Fruit fly (Drosophila melanogaster) whole organism, embryonic: ENCODE data around the gene CG43322.

ENCODE experiments used
- Asciz ChIP-seq: fragments of 200-800 bp; sonication (Bioruptor generic); optimal IDR thresholded peaks from 2 replicates; lab custom pipeline; 2017; ENCODE audit warnings: missing biosample characterization, mild to moderate bottlenecking, missing genetic modification characterization, missing genetic modification reagents
- Atf6 ChIP-seq: fragments of 200-800 bp; sonication (Bioruptor generic); IDR thresholded peaks from 2 replicates; pipeline ENCODE4 v1.3.6; 2022; ENCODE audit warnings: missing biosample characterization, missing genetic modification characterization
- CG10366 ChIP-seq: fragments of 200-800 bp; sonication (Bioruptor generic); IDR thresholded peaks from 2 replicates; pipeline ENCODE4 v1.3.6; 2022; ENCODE audit warnings: missing biosample characterization, missing genetic modification characterization
- CG10431 ChIP-seq: fragments of 200-800 bp; sonication (Bioruptor generic); optimal IDR thresholded peaks from 3 replicates; lab custom pipeline; 2018; ENCODE audit warnings: missing biosample characterization, mild to moderate bottlenecking, missing genetic modification characterization
- CG10979 ChIP-seq: fragments of 200-800 bp; sonication (Bioruptor generic); optimal IDR thresholded peaks from 2 replicates; lab custom pipeline; 2018; ENCODE audit warnings: missing biosample characterization, mild to moderate bottlenecking, missing genetic modification characterization, moderate library complexity
- CG12104 ChIP-seq: fragments of 200-800 bp; sonication (Bioruptor generic); optimal IDR thresholded peaks from 3 replicates; lab custom pipeline; 2016; ENCODE audit warnings: missing biosample characterization, missing genetic modification characterization
- CG13296 ChIP-seq: fragments of 200-800 bp; sonication (Bioruptor generic); optimal IDR thresholded peaks from 3 replicates; lab custom pipeline; 2018; ENCODE audit warnings: missing biosample characterization, mild to moderate bottlenecking, missing genetic modification characterization
- CG13624 ChIP-seq: fragments of 200-800 bp; sonication (Bioruptor generic); optimal IDR thresholded peaks from 2 replicates; lab custom pipeline; 2016; ENCODE audit warnings: missing biosample characterization, missing genetic modification characterization
- CG1792 ChIP-seq: fragments of 200-800 bp; sonication (Bioruptor generic); optimal IDR thresholded peaks from 2 replicates; lab custom pipeline; 2016; ENCODE audit warnings: missing biosample characterization, missing genetic modification characterization
- CG18619 ChIP-seq: fragments of 200-800 bp; sonication (Bioruptor generic); optimal IDR thresholded peaks from 3 replicates; lab custom pipeline; 2017; ENCODE audit warnings: missing biosample characterization, mild to moderate bottlenecking, missing genetic modification characterization
- CG32772 ChIP-seq: fragments of 200-800 bp; sonication (Bioruptor generic); IDR thresholded peaks from 2 replicates; pipeline ENCODE4 v1.3.6; 2022; ENCODE audit warnings: missing biosample characterization, missing genetic modification characterization
- CG34224 ChIP-seq: fragments of 200-800 bp; sonication (Bioruptor generic); IDR thresholded peaks from 3 replicates; pipeline ENCODE4 v1.3.6; 2022; ENCODE audit warnings: missing biosample characterization, missing genetic modification characterization; ENCODE audit not compliant: partially characterized antibody
- CG34376 ChIP-seq: fragments of 200-800 bp; sonication (Bioruptor generic); optimal IDR thresholded peaks from 2 replicates; lab custom pipeline; 2018; ENCODE audit warnings: missing biosample characterization, mild to moderate bottlenecking, missing genetic modification characterization
- CG3847 ChIP-seq: fragments of 200-800 bp; sonication (Bioruptor generic); IDR thresholded peaks from 2 replicates; pipeline ENCODE4 v1.3.6; 2022; ENCODE audit warnings: missing biosample characterization, missing genetic modification characterization
- CG6689 ChIP-seq: fragments of 200-800 bp; sonication (Bioruptor generic); IDR thresholded peaks from 2 replicates; pipeline ENCODE4 v1.3.6; 2022; ENCODE audit warnings: missing biosample characterization, missing genetic modification characterization
- CG7372 ChIP-seq: fragments of 200-800 bp; sonication (Bioruptor generic); IDR thresholded peaks from 2 replicates; pipeline ENCODE4 v1.3.6; 2022; ENCODE audit warnings: missing biosample characterization, missing genetic modification characterization
- CG8765 ChIP-seq: fragments of 200-800 bp; sonication (Bioruptor generic); IDR thresholded peaks from 2 replicates; pipeline ENCODE4 v1.3.6; 2022; ENCODE audit warnings: missing biosample characterization, missing genetic modification characterization
- CG9215 ChIP-seq: fragments of 200-800 bp; sonication (Bioruptor generic); IDR thresholded peaks from 2 replicates; pipeline ENCODE4 v1.3.6; 2022; ENCODE audit warnings: missing biosample characterization, missing genetic modification characterization
- CG9609 ChIP-seq: fragments of 200-800 bp; sonication (Bioruptor generic); optimal IDR thresholded peaks from 3 replicates; lab custom pipeline; 2016; ENCODE audit warnings: missing biosample characterization, missing genetic modification characterization
- D ChIP-seq, 2 experiments: fragments of 200-800 bp in 1 of 2; fragments of >200 bp in 1 of 2; sonication (Bioruptor generic) in 1 of 2; optimal IDR thresholded peaks; 2 replicates in 1 of 2; 3 replicates in 1 of 2; lab custom pipeline; 2017; ENCODE audit warnings: mild to moderate bottlenecking in 1 of 2, missing biosample characterization in 1 of 2, missing genetic modification characterization in 1 of 2, missing genetic modification reagents in 1 of 2
- D19B ChIP-seq: fragments of 200-800 bp; sonication (Bioruptor generic); optimal IDR thresholded peaks from 2 replicates; lab custom pipeline; 2017; ENCODE audit warnings: missing biosample characterization, mild to moderate bottlenecking, missing genetic modification characterization
- Ets65A ChIP-seq: fragments of 200-800 bp; sonication (Bioruptor generic); peaks from one replicate; lab custom pipeline; 2016; ENCODE audit warnings: missing biosample characterization, missing genetic modification characterization
- Fer3 ChIP-seq: fragments of 200-800 bp; sonication (Bioruptor generic); optimal IDR thresholded peaks from 2 replicates; lab custom pipeline; 2018; ENCODE audit warnings: missing biosample characterization, mild to moderate bottlenecking, missing genetic modification characterization, moderate library complexity
- HLH3B ChIP-seq: fragments of 200-800 bp; sonication (Bioruptor generic); IDR thresholded peaks from 2 replicates; pipeline ENCODE4 v1.3.6; 2022; ENCODE audit warnings: missing biosample characterization, missing genetic modification characterization
- HLH4C ChIP-seq: fragments of 200-800 bp; sonication (Bioruptor generic); IDR thresholded peaks from 3 replicates; pipeline ENCODE4 v1.3.6; 2022; ENCODE audit warnings: missing biosample characterization, missing genetic modification characterization; ENCODE audit not compliant: partially characterized antibody
- HLH54F ChIP-seq: fragments of 200-800 bp; sonication (Bioruptor generic); optimal IDR thresholded peaks from 3 replicates; lab custom pipeline; 2016; ENCODE audit warnings: missing biosample characterization, missing genetic modification characterization
- Hr3 ChIP-seq: fragments of 200-800 bp; sonication (Bioruptor generic); optimal IDR thresholded peaks from 3 replicates; lab custom pipeline; 2016; ENCODE audit warnings: missing biosample characterization, missing genetic modification characterization
- Scr ChIP-seq: fragments of 200-800 bp; sonication (Bioruptor generic); IDR thresholded peaks from 2 replicates; pipeline ENCODE4 v1.3.6; 2022; ENCODE audit warnings: missing biosample characterization, missing genetic modification characterization; ENCODE audit not compliant: partially characterized antibody
- Sox100B ChIP-seq: fragments of 200-800 bp; sonication (Bioruptor generic); optimal IDR thresholded peaks from 3 replicates; lab custom pipeline; 2018; ENCODE audit warnings: missing biosample characterization, mild to moderate bottlenecking, missing genetic modification characterization
- Xbp1 ChIP-seq: fragments of 200-800 bp; sonication (Bioruptor generic); optimal IDR thresholded peaks from 3 replicates; lab custom pipeline; 2016; ENCODE audit warnings: missing biosample characterization, mild to moderate bottlenecking, missing genetic modification characterization
- Xrp1 ChIP-seq: fragments of 200-800 bp; sonication (Bioruptor generic); IDR thresholded peaks from 2 replicates; pipeline ENCODE4 v1.3.6; 2022; ENCODE audit warnings: missing biosample characterization, missing genetic modification characterization
- crol ChIP-seq: fragments of 200-800 bp; sonication (Bioruptor generic); IDR thresholded peaks from 2 replicates; pipeline ENCODE4 v1.3.6; 2022; ENCODE audit warnings: missing biosample characterization, missing genetic modification characterization
- da ChIP-seq: fragments of 200-800 bp; sonication (Bioruptor generic); optimal IDR thresholded peaks from 2 replicates; lab custom pipeline; 2016; ENCODE audit warnings: missing biosample characterization, missing genetic modification characterization
- dm ChIP-seq: fragments of 200-800 bp; sonication (Bioruptor generic); optimal IDR thresholded peaks from 3 replicates; lab custom pipeline; 2016; ENCODE audit warnings: missing biosample characterization, missing genetic modification characterization
- esg ChIP-seq: fragments of 200-800 bp; sonication (Bioruptor generic); conservative IDR thresholded peaks from 2 replicates; pipeline ENCODE4 v1.3.6; 2022; ENCODE audit warnings: missing biosample characterization, missing genetic modification characterization
- jumu ChIP-seq: fragments of 200-800 bp; sonication (Bioruptor generic); optimal IDR thresholded peaks from 3 replicates; lab custom pipeline; 2016; ENCODE audit warnings: missing biosample characterization, missing genetic modification characterization
- kah ChIP-seq: fragments of 200-800 bp; sonication (Bioruptor generic); optimal IDR thresholded peaks from 2 replicates; lab custom pipeline; 2018; ENCODE audit warnings: missing biosample characterization, mild to moderate bottlenecking, missing genetic modification characterization
- mirr ChIP-seq: fragments of 200-800 bp; sonication (Bioruptor generic); optimal IDR thresholded peaks from 3 replicates; lab custom pipeline; 2018; ENCODE audit warnings: missing biosample characterization, mild to moderate bottlenecking, missing genetic modification characterization
- mld ChIP-seq: fragments of 200-800 bp; sonication (Bioruptor generic); IDR thresholded peaks from 3 replicates; pipeline ENCODE4 v1.3.6; 2022; ENCODE audit warnings: missing biosample characterization, missing genetic modification characterization; ENCODE audit not compliant: partially characterized antibody
- nerfin-2 ChIP-seq: fragments of 200-800 bp; sonication (Bioruptor generic); IDR thresholded peaks from 2 replicates; pipeline ENCODE4 v1.3.6; 2022; ENCODE audit warnings: missing biosample characterization, missing genetic modification characterization; ENCODE audit not compliant: partially characterized antibody
- oc ChIP-seq: fragments of 200-800 bp; sonication (Bioruptor generic); optimal IDR thresholded peaks from 2 replicates; lab custom pipeline; 2018; ENCODE audit warnings: missing biosample characterization, mild to moderate bottlenecking, missing genetic modification characterization, moderate library complexity
- otp ChIP-seq: fragments of 200-800 bp; sonication (Bioruptor generic); IDR thresholded peaks from 3 replicates; pipeline ENCODE4, ENCODE4 v1.3.6; 2022; ENCODE audit warnings: missing biosample characterization, missing genetic modification characterization
- p53 ChIP-seq: fragments of 200-800 bp; sonication (Bioruptor generic); optimal IDR thresholded peaks from 2 replicates; lab custom pipeline; 2016; ENCODE audit warnings: missing biosample characterization, missing genetic modification characterization
- pnt ChIP-seq: fragments of 200-800 bp; sonication (Bioruptor generic); optimal IDR thresholded peaks from 3 replicates; lab custom pipeline; 2016; ENCODE audit warnings: missing biosample characterization, missing genetic modification characterization
- psq ChIP-seq: fragments of 200-800 bp; sonication (Bioruptor generic); optimal IDR thresholded peaks from 2 replicates; lab custom pipeline; 2017; ENCODE audit warnings: missing biosample characterization, missing genetic modification characterization
- row ChIP-seq: fragments of 200-800 bp; sonication (Bioruptor generic); IDR thresholded peaks from 3 replicates; pipeline ENCODE4 v1.3.6; 2022; ENCODE audit warnings: missing biosample characterization, missing genetic modification characterization
- salm ChIP-seq: fragments of 200-800 bp; sonication (Bioruptor generic); optimal IDR thresholded peaks from 2 replicates; lab custom pipeline; 2018; ENCODE audit warnings: missing biosample characterization, mild to moderate bottlenecking, missing genetic modification characterization
- schlank ChIP-seq: fragments of 200-800 bp; sonication (Bioruptor generic); optimal IDR thresholded peaks from 2 replicates; lab custom pipeline; 2018; ENCODE audit warnings: missing biosample characterization, mild to moderate bottlenecking, missing genetic modification characterization
- tin ChIP-seq: fragments of 200-800 bp; sonication (Bioruptor generic); optimal IDR thresholded peaks from 3 replicates; lab custom pipeline; 2016; ENCODE audit warnings: missing biosample characterization, missing genetic modification characterization
- tio ChIP-seq: fragments of 200-800 bp; sonication (Bioruptor generic); optimal IDR thresholded peaks from 2 replicates; lab custom pipeline; 2017; ENCODE audit warnings: missing biosample characterization, missing genetic modification characterization, inconsistent platforms
- wek ChIP-seq: fragments of 200-800 bp; sonication (Bioruptor generic); optimal IDR thresholded peaks from 3 replicates; lab custom pipeline; 2018; ENCODE audit warnings: missing biosample characterization, mild to moderate bottlenecking, missing genetic modification characterization, moderate library complexity

CG43322 gene

DNA sequence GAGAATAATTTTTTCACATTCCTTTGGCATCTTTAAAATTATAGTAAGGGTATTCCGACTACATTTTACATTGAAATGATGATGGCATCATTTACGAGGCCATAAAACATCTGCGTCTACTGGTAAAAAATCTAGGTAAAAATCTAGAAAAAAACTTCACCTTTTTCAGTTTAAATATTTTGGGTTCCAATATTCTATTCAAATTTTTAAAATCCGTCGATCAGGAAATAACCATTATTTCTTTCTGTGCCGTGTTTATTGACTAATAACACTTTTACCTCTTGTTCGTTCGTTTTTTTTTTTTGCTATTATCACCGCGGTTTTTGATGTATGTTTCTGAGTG is 26.1 kb downstream of the CG43322 start (continued):
- TF ChIP-seq CG34376 (GFP tag; lab: Kevin White, UChicago), result no peak
- peak; percentile 52; the same call in 1 of the 2 replicates for TF ChIP-seq CG7372
- peak; percentile 62 for TF ChIP-seq HLH3B (GFP tag; lab: Robert Waterston, UW)
- TF ChIP-seq Asciz (GFP tag; lab: Kevin White, UChicago), result peak; percentile 46
- peak; percentile 38; the same call in 1 of the 2 replicates for TF ChIP-seq CG3847
- peak; percentile 80 for TF ChIP-seq Xbp1
- peak; percentile 29 for TF ChIP-seq CG13624 (GFP tag; lab: Kevin White, UChicago)
- TF ChIP-seq HLH4C (GFP tag; lab: Robert Waterston, UW), result no peak
- TF ChIP-seq CG18619 (GFP tag; lab: Kevin White, UChicago), result peak; percentile 26
- no peak for TF ChIP-seq crol
- TF ChIP-seq otp (GFP tag; lab: Robert Waterston, UW), result 0 out of 3 replicates have a peak, but pooled peaks have one; percentile 19
- TF ChIP-seq CG9215 (GFP tag; lab: Robert Waterston, UW), result 0 out of 2 replicates have a peak, but pooled peaks have one; percentile 32
- peak; percentile 5 for TF ChIP-seq p53 (GFP tag; lab: Kevin White, UChicago)
- peak; percentile 61 for TF ChIP-seq tin
- peak; percentile 42 for TF ChIP-seq CG10979 (tag; lab: Kevin White, UChicago)
- peak; percentile 74 for TF ChIP-seq CG9609 (GFP tag; lab: Kevin White, UChicago)
- peak; percentile 76 for TF ChIP-seq Xrp1 (GFP tag; lab: Robert Waterston, UW)
- TF ChIP-seq Hr3 (GFP tag; lab: Kevin White, UChicago), result peak; percentile 59
- no peak for TF ChIP-seq Scr (GFP tag; lab: Robert Waterston, UW)
- TF ChIP-seq pnt (GFP tag; lab: Kevin White, UChicago), result peak; percentile 53
- TF ChIP-seq row (GFP tag; lab: Robert Waterston, UW), result peak; percentile 72
- peak; percentile 43 for TF ChIP-seq Fer3 (tag; lab: Kevin White, UChicago)
- TF ChIP-seq oc (tag; lab: Kevin White, UChicago), result no peak
- peak; percentile 62 for TF ChIP-seq CG32772 (GFP tag; lab: Robert Waterston, UW)
- no peak for TF ChIP-seq CG1792
- peak; percentile 58 for TF ChIP-seq CG12104 (GFP tag; lab: Kevin White, UChicago)
- TF ChIP-seq mld (GFP tag; lab: Robert Waterston, UW), result no peak
- peak; percentile 79 for TF ChIP-seq CG6689 (GFP tag; lab: Robert Waterston, UW)
- no peak for TF ChIP-seq mirr (GFP tag; lab: Kevin White, UChicago)
- TF ChIP-seq D (optimal IDR thresholded peaks at IDR 0.05; lab: Kevin White, UChicago), result no peak
- TF ChIP-seq D (GFP tag; optimal IDR thresholded peaks at IDR 0.05; lab: Kevin White, UChicago), result peak; percentile 9
- peak; percentile 35 for TF ChIP-seq HLH54F
- no peak for TF ChIP-seq salm (tag; lab: Kevin White, UChicago)
- TF ChIP-seq schlank (tag; lab: Kevin White, UChicago), result no peak
- TF ChIP-seq CG34224 (GFP tag; lab: Robert Waterston, UW), result no peak
- no peak; the same call in 1 of the 2 replicates for TF ChIP-seq Atf6 (GFP tag; lab: Robert Waterston, UW)
- no peak for TF ChIP-seq D19B (GFP tag; lab: Kevin White, UChicago)
- TF ChIP-seq nerfin-2 (GFP tag; lab: Robert Waterston, UW), result no peak
- TF ChIP-seq Sox100B, result peak; percentile 43
- no peak for TF ChIP-seq da
- TF ChIP-seq kah (GFP tag; lab: Kevin White, UChicago), result no peak
- peak; percentile 73 for TF ChIP-seq Ets65A (GFP tag; lab: Kevin White, UChicago)
- TF ChIP-seq esg (GFP tag; lab: Robert Waterston, UW), result peak; percentile 51
- peak; percentile 21 for TF ChIP-seq CG13296 (GFP tag; lab: Kevin White, UChicago)
- peak; percentile 43 for TF ChIP-seq wek
- TF ChIP-seq psq (GFP tag; lab: Kevin White, UChicago), result peak; percentile 5
- TF ChIP-seq dm, result peak; percentile 15
- no peak for TF ChIP-seq CG10431 (GFP tag; lab: Kevin White, UChicago)
- TF ChIP-seq jumu, result peak; percentile 51
- TF ChIP-seq tio, result peak; percentile 79
- peak; percentile 67 for TF ChIP-seq CG10366 (GFP tag; lab: Robert Waterston, UW)
- no peak for TF ChIP-seq CG8765
